Fruit fly (Drosophila melanogaster) whole organism, pupa: ENCODE results near the gene Prm.

Source experiments
- CG13204 ChIP-seq: fragments of 200-800 bp; sonication (Bioruptor generic); optimal IDR thresholded peaks from 2 replicates; lab custom pipeline; 2018; ENCODE audit warnings: missing biosample characterization, mild to moderate bottlenecking, missing genetic modification characterization, moderate library complexity
- CG32121 ChIP-seq: fragments of 200-800 bp; sonication (Bioruptor generic); IDR thresholded peaks from 2 replicates; pipeline ENCODE4 v1.3.6; 2022; ENCODE audit warnings: missing biosample characterization, missing genetic modification characterization
- Pif1A ChIP-seq: fragments of 200-800 bp; sonication (Bioruptor generic); optimal IDR thresholded peaks from 3 replicates; lab custom pipeline; 2016; ENCODE audit warnings: missing biosample characterization, missing genetic modification characterization
- fd96Ca ChIP-seq: fragments of 200-800 bp; sonication (Bioruptor generic); IDR thresholded peaks from 3 replicates; pipeline ENCODE4 v1.3.6; 2022; ENCODE audit warnings: missing biosample characterization, missing genetic modification characterization

Prm gene

DNA sequence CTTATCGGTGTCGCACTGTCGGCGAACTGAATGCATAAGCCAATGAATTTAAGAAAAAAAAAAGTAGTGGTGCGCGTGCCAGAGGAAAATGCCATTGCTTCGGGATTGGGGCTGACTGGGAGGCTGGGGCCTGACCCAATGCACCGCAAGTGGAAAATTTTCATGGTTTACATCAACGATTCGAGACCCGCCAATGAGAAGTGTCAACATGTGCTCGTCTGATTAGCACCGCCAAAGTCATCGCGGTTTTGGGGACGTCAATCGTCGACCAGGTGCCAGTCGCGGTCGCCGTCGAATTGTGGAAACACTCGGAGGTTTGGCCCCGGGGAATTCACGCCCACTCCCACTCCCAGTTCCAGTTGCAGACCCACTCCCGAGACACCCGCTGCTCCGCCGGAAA, 61.3 kb downstream of the Prm start:
- no peak for TF ChIP-seq CG32121 (GFP tag; lab: Robert Waterston, UW)
- no peak for TF ChIP-seq CG13204 (GFP tag; lab: Kevin White, UChicago)
- no peak for TF ChIP-seq Pif1A (GFP tag; lab: Kevin White, UChicago)
- 0 out of 3 replicates have a peak, but pooled peaks have one; percentile 37 for TF ChIP-seq fd96Ca
